Fruit fly (Drosophila melanogaster): ENCODE measurements around the gene CG14275.

Gene CG14275

dm6 chr2L:8381508-8382036 lies 54.3 kb downstream of the CG14275 start, which contains the start of gene AlaRS (continued):
- TF ChIP-seq Asciz (GFP tag; optimal IDR thresholded peaks at IDR 0.05) (peak; percentile 16), kah (GFP tag; optimal IDR thresholded peaks at IDR 0.05) (no peak), HmgD (GFP tag; optimal IDR thresholded peaks at IDR 0.05) (no peak), CG13775 (GFP tag; optimal IDR thresholded peaks at IDR 0.05) (peak; percentile 44), Nf-YB (GFP tag; optimal IDR thresholded peaks at IDR 0.05) (peak; percentile 1), klu (GFP tag; IDR thresholded peaks at IDR 0.05) (0 out of 2 replicates have a peak, but pooled peaks have one; percentile 18), zen2 (GFP tag; IDR thresholded peaks at IDR 0.05; ENCODE audit: partially characterized antibody) (peak; percentile 59; the same call in 1 of the 3 replicates), CG10431 (GFP tag; optimal IDR thresholded peaks at IDR 0.05) (no peak), CG32767 (GFP tag; IDR thresholded peaks at IDR 0.05) (no peak), peb (GFP tag; IDR thresholded peaks at IDR 0.05) (no peak), fd3F (GFP tag; optimal IDR thresholded peaks at IDR 0.05) (no peak), Side (GFP tag; optimal IDR thresholded peaks at IDR 0.05) (no peak), fru (optimal IDR thresholded peaks at IDR 0.05) (no peak), Bgb (GFP tag; IDR thresholded peaks at IDR 0.05; ENCODE audit: partially characterized antibody) (peak; percentile 56), sqz (GFP tag; optimal IDR thresholded peaks at IDR 0.05) (peak; percentile 14), CG4820 (GFP tag; optimal IDR thresholded peaks at IDR 0.05) (peak; percentile 17), bigmax (GFP tag; optimal IDR thresholded peaks at IDR 0.05) (peak; percentile 68), CG1529 (GFP tag; optimal IDR thresholded peaks at IDR 0.05) (no peak), Ravus (GFP tag; IDR thresholded peaks at IDR 0.05) (no peak), CG3163 (GFP tag; optimal IDR thresholded peaks at IDR 0.05) (no peak), E2f1 (GFP tag; IDR thresholded peaks at IDR 0.05) (no peak), CG13894 (tag; optimal IDR thresholded peaks at IDR 0.05) (no peak), phol (tag; optimal IDR thresholded peaks at IDR 0.05) (peak; percentile 42), Oaz (GFP tag; IDR thresholded peaks at IDR 0.05) (no peak), sd (tag; optimal IDR thresholded peaks at IDR 0.05) (no peak), her (GFP tag; optimal IDR thresholded peaks at IDR 0.05) (no peak), CG10274 (GFP tag; optimal IDR thresholded peaks at IDR 0.05) (no peak), CG34224 (GFP tag; IDR thresholded peaks at IDR 0.05; ENCODE audit: partially characterized antibody) (peak; percentile 61), Med (GFP tag) (peak; percentile 75), HHEX (GFP tag; optimal IDR thresholded peaks at IDR 0.05) (peak; percentile 15), CG12391 (tag; optimal IDR thresholded peaks at IDR 0.05) (peak; percentile 67), CG7357 (GFP tag; IDR thresholded peaks at IDR 0.05) (no peak), lab (GFP tag; optimal IDR thresholded peaks at IDR 0.05) (peak; percentile 27), Dll (GFP tag; IDR thresholded peaks at IDR 0.05; ENCODE audit: partially characterized antibody) (peak; percentile 79), CG14014 (GFP tag; IDR thresholded peaks at IDR 0.05) (no peak), CG18764 (GFP tag; optimal IDR thresholded peaks at IDR 0.05) (peak; percentile 7), z (GFP tag; IDR thresholded peaks at IDR 0.05) (no peak), BEAF-32 (GFP tag; optimal IDR thresholded peaks at IDR 0.05) (peak; percentile 70), p53 (GFP tag; optimal IDR thresholded peaks at IDR 0.05) (no peak), knrl (GFP tag; IDR thresholded peaks at IDR 0.05; ENCODE audit: partially characterized antibody) (peak; percentile 59; the same call in 2 of the 3 replicates), CG18619 (GFP tag; optimal IDR thresholded peaks at IDR 0.05) (no peak), CG10959 (GFP tag; IDR thresholded peaks at IDR 0.05) (no peak), CG14860 (GFP tag; IDR thresholded peaks at IDR 0.05; ENCODE audit: partially characterized antibody) (peak; percentile 41; the same call in 1 of the 3 replicates), ash1 (GFP tag; optimal IDR thresholded peaks at IDR 0.05) (no peak), pnt (GFP tag; optimal IDR thresholded peaks at IDR 0.05) (no peak), ham (GFP tag; IDR thresholded peaks at IDR 0.05) (no peak), CG17186 (GFP tag; optimal IDR thresholded peaks at IDR 0.05) (no peak), amos (GFP tag; IDR thresholded peaks at IDR 0.05; ENCODE audit: partially characterized antibody) (peak; percentile 63; the same call in 1 of the 2 replicates), abd-A (tag; optimal IDR thresholded peaks at IDR 0.05) (no peak), inv (GFP tag; IDR thresholded peaks at IDR 0.05; ENCODE audit: partially characterized antibody) (peak; percentile 46)

Measured in whole organism, embryonic.